Fruit fly (Drosophila melanogaster) whole organism, embryonic: Measurements from ENCODE around the gene CG17707.
A peak's percentile ranks its signal among the peaks of the same experiment; 100 is the strongest.

ENCODE experiments used
- ATbp ChIP-seq: fragments of 200-800 bp; sonication (Bioruptor generic); optimal IDR thresholded peaks from 2 replicates; lab custom pipeline; 2017; ENCODE audit warnings: missing biosample characterization, mild to moderate bottlenecking, missing genetic modification characterization, missing genetic modification reagents
- CG13287 ChIP-seq: fragments of 200-800 bp; sonication (Bioruptor generic); IDR thresholded peaks from 2 replicates; pipeline ENCODE4 v1.3.6; 2022; ENCODE audit warnings: missing biosample characterization, missing genetic modification characterization; ENCODE audit not compliant: partially characterized antibody
- CG3726 ChIP-seq: fragments of 200-800 bp; sonication (Bioruptor generic); IDR thresholded peaks from 3 replicates; pipeline ENCODE4, ENCODE4 v1.3.6; 2022; ENCODE audit warnings: missing biosample characterization, missing genetic modification characterization
- CG4360 ChIP-seq: fragments of 200-800 bp; sonication (Bioruptor generic); IDR thresholded peaks from 2 replicates; pipeline ENCODE4 v1.3.6; 2022; ENCODE audit warnings: missing biosample characterization, missing genetic modification characterization
- CG5180 ChIP-seq: fragments of 200-800 bp; sonication (Bioruptor generic); optimal IDR thresholded peaks from 3 replicates; lab custom pipeline; 2017; ENCODE audit warnings: missing biosample characterization, missing genetic modification characterization, mild to moderate bottlenecking, moderate library complexity, missing genetic modification reagents
- CG7987 ChIP-seq: fragments of 200-800 bp; sonication (Bioruptor generic); optimal IDR thresholded peaks from 2 replicates; lab custom pipeline; 2018; ENCODE audit warnings: missing biosample characterization, mild to moderate bottlenecking, missing genetic modification characterization, moderate library complexity
- Dp ChIP-seq: fragments of 200-800 bp; sonication (Bioruptor generic); optimal IDR thresholded peaks from 2 replicates; lab custom pipeline; 2018; ENCODE audit warnings: missing biosample characterization, mild to moderate bottlenecking, missing genetic modification characterization, moderate library complexity
- Lpt ChIP-seq: fragments of >200 bp; optimal IDR thresholded peaks from 2 replicates; lab custom pipeline; 2018; ENCODE audit warnings: missing biosample characterization, missing genetic modification characterization
- ase ChIP-seq: fragments of 200-800 bp; sonication (Bioruptor generic); IDR thresholded peaks from 3 replicates; pipeline ENCODE4 v1.3.6; 2022; ENCODE audit warnings: missing biosample characterization, missing genetic modification characterization
- fd102C ChIP-seq: fragments of 200-800 bp; sonication (Bioruptor generic); optimal IDR thresholded peaks from 2 replicates; lab custom pipeline; 2018; ENCODE audit warnings: missing biosample characterization, mild to moderate bottlenecking, missing genetic modification characterization, moderate library complexity
- ftz-f1 ChIP-seq: fragments of 200-800 bp; sonication (Bioruptor generic); optimal IDR thresholded peaks from 2 replicates; lab custom pipeline; 2016; ENCODE audit warnings: missing biosample characterization, missing genetic modification characterization

DNA sequence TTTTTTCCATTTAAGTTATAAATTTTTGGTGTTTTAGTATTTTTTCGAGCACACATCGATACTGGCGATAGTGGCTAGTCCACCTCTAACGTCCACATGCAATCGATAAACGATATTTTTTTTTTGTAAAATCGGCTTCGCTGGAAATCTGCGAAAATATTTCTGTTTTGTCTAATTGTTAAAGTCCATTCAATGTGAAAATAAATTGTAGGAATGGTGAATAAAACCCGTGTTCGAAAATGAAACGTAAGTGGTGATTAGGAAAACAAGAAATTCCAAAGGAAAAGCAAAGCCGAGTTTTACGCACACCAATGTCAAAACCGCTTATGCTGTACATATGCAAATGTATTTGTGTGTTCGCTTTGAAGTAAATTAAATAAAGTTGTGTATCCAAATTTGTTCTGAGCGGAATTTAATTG, 20.9 kb downstream of the CG17707 start, which contains the start of gene RhoGAP1A:
- no peak for TF ChIP-seq ATbp (GFP tag; lab: Kevin White, UChicago)
- no peak for TF ChIP-seq Lpt (GFP tag; lab: Kevin White, UChicago)
- TF ChIP-seq CG7987 (GFP tag; lab: Kevin White, UChicago) = no peak
- TF ChIP-seq CG13287 (GFP tag; lab: Robert Waterston, UW) = peak; percentile 83
- TF ChIP-seq CG5180 (GFP tag; lab: Kevin White, UChicago) = no peak
- no peak for TF ChIP-seq CG4360 (GFP tag; lab: Robert Waterston, UW)
- no peak for TF ChIP-seq ftz-f1 (GFP tag; lab: Kevin White, UChicago)
- no peak for TF ChIP-seq fd102C (GFP tag; lab: Kevin White, UChicago)
- TF ChIP-seq Dp (GFP tag; lab: Kevin White, UChicago) = peak; percentile 32
- TF ChIP-seq ase (GFP tag; lab: Robert Waterston, UW) = no peak
- TF ChIP-seq CG3726 = no peak
